Worm (Caenorhabditis elegans): ENCODE measurements around the gene bgnt-1.4.

DNA sequence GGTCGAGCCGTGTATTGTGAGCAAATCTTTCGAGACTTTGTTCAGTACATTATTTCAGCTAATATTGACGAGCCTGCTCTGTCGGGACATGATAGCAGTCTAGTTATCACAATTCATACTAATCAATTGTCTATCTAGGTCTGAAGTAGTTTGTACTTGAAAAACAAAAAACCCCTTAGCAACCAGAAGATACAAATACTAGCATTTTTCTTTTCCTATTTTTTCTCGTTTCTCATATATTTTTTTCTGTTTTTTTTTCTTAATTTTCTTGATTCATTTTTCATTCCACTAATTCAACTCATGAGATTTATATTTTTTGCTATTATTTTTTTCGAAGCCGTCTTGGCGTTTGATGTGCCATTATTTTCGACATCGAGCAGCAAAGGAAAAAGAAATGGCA, 26.4 kb downstream of the bgnt-1.4 start, which contains the start of gene R02F11.9:
- TF ChIP-seq mdt-29 (GFP tag; IDR thresholded peaks at IDR 0.05) (no peak), lsy-2 (tag; optimal IDR thresholded peaks at IDR 0.05) (no peak), vab-7 (GFP tag; IDR thresholded peaks at IDR 0.05) (no peak), jun-1 (tag; optimal IDR thresholded peaks at IDR 0.05) (no peak), lin-15B (tag; optimal IDR thresholded peaks at IDR 0.05) (no peak), snpc-4 (tag; optimal IDR thresholded peaks at IDR 0.05) (no peak), ceh-28 (tag; optimal IDR thresholded peaks at IDR 0.05) (no peak), Y105C5A.15 (GFP tag; IDR thresholded peaks at IDR 0.05) (no peak), T26A8.4 (GFP tag; IDR thresholded peaks at IDR 0.05) (no peak), nhr-237 (tag; optimal IDR thresholded peaks at IDR 0.05) (no peak)

All from whole organism, L4 larva.